Worm (Caenorhabditis elegans) whole organism, L4/young adult: ENCODE measurements around the gene cpr-3.

Source experiments
- dao-5 ChIP-seq: sonication (generic microtip); optimal IDR thresholded peaks from 2 replicates; lab custom pipeline; 2016; ENCODE audit warnings: missing genotype, missing genetic modification characterization, moderate library complexity, missing compliant biosample characterization
- him-1 ChIP-seq: sonication (generic microtip); optimal IDR thresholded peaks from 2 replicates; lab custom pipeline; 2016; ENCODE audit warnings: missing genotype, missing genetic modification reagents, missing genetic modification characterization, missing compliant biosample characterization

ce11 chrV:15268302-15268701 lies 30.2 kb downstream of the cpr-3 start, which contains the start of gene srw-22:
- TF ChIP-seq him-1 (tag; lab: Kevin White, UChicago), result no peak
- no peak for TF ChIP-seq dao-5
